Worm (Caenorhabditis elegans): ENCODE results near the gene dlc-4.

The dlc-4 gene

ce11 chrIV:16400412-16401381 lies 42.4 kb upstream of the dlc-4 start:
- 0 out of 2 replicates have a peak, but pooled peaks have one; percentile 12 for TF ChIP-seq tbx-37 (GFP tag; conservative IDR thresholded peaks at IDR 0.05)
- no peak for TF ChIP-seq hmg-4 (GFP tag; optimal IDR thresholded peaks at IDR 0.05)
- no peak for TF ChIP-seq F13C5.2 (tag; optimal IDR thresholded peaks at IDR 0.05)
- 0 out of 2 replicates have a peak, but pooled peaks have one; percentile 16 for TF ChIP-seq tbx-11 (GFP tag; IDR thresholded peaks at IDR 0.05)
- peak; percentile 29 for TF ChIP-seq ceh-13 (GFP tag; optimal IDR thresholded peaks at IDR 0.05)
- peak; percentile 80 for TF ChIP-seq pes-1 (GFP tag; IDR thresholded peaks at IDR 0.05)
- peak; percentile 29 for TF ChIP-seq ets-7 (tag; optimal IDR thresholded peaks at IDR 0.05)
- TF ChIP-seq tra-4 (tag; optimal IDR thresholded peaks at IDR 0.05), result no peak
- TF ChIP-seq B0310.2 (tag; optimal IDR thresholded peaks at IDR 0.05), result no peak
- TF ChIP-seq ceh-36 (tag; optimal IDR thresholded peaks at IDR 0.05), result no peak
- peak; percentile 6 for TF ChIP-seq aly-1 (tag; optimal IDR thresholded peaks at IDR 0.05)
- TF ChIP-seq ama-1 (optimal IDR thresholded peaks at IDR 0.05), result no peak
- no peak for TF ChIP-seq hmbx-1 (tag; optimal IDR thresholded peaks at IDR 0.05)
- TF ChIP-seq sea-1 (GFP tag; conservative IDR thresholded peaks at IDR 0.05), result no peak
- TF ChIP-seq scrt-1 (GFP tag; IDR thresholded peaks at IDR 0.05), result peak; percentile 65; the same call in 1 of the 2 replicates
- peak; percentile 7 for TF ChIP-seq hnd-1 (tag; optimal IDR thresholded peaks at IDR 0.05)
- TF ChIP-seq flt-1 (GFP tag; IDR thresholded peaks at IDR 0.05), result peak; percentile 50

ce11 chrIV:16401428-16401827 lies 41.6 kb upstream of the dlc-4 start:
- TF ChIP-seq B0310.2 (tag; optimal IDR thresholded peaks at IDR 0.05) (no peak), scrt-1 (GFP tag; IDR thresholded peaks at IDR 0.05) (no peak), pes-1 (GFP tag; IDR thresholded peaks at IDR 0.05) (no peak), hnd-1 (tag; optimal IDR thresholded peaks at IDR 0.05) (no peak), ceh-13 (GFP tag; optimal IDR thresholded peaks at IDR 0.05) (no peak), hmbx-1 (tag; optimal IDR thresholded peaks at IDR 0.05) (no peak), F13C5.2 (tag; optimal IDR thresholded peaks at IDR 0.05) (no peak), aly-1 (tag; optimal IDR thresholded peaks at IDR 0.05) (no peak), ets-7 (tag; optimal IDR thresholded peaks at IDR 0.05) (no peak), tbx-11 (GFP tag; IDR thresholded peaks at IDR 0.05) (no peak), ama-1 (optimal IDR thresholded peaks at IDR 0.05) (no peak)

- TF ChIP-seq ets-7 (tag; optimal IDR thresholded peaks at IDR 0.05) (peak; percentile 51), tbx-37 (GFP tag; conservative IDR thresholded peaks at IDR 0.05) (no peak), F13C5.2 (tag; optimal IDR thresholded peaks at IDR 0.05) (no peak)
Observed at ce11 chrIV:16403283-16403682, 39.8 kb upstream of the dlc-4 start.

ce11 chrIV:16407800-16408199 lies 35.3 kb upstream of the dlc-4 start:
- TF ChIP-seq ets-7 (tag; optimal IDR thresholded peaks at IDR 0.05) (peak; percentile 63), scrt-1 (GFP tag; IDR thresholded peaks at IDR 0.05) (no peak)

- TF ChIP-seq ceh-36 (tag; optimal IDR thresholded peaks at IDR 0.05) (no peak), flt-1 (GFP tag; IDR thresholded peaks at IDR 0.05) (0 out of 2 replicates have a peak, but pooled peaks have one; percentile 17), scrt-1 (GFP tag; IDR thresholded peaks at IDR 0.05) (no peak), sea-1 (GFP tag; conservative IDR thresholded peaks at IDR 0.05) (no peak)
Observed at ce11 chrIV:16410078-16410636, 32.9 kb upstream of the dlc-4 start.

- TF ChIP-seq pes-1 (GFP tag; IDR thresholded peaks at IDR 0.05), result no peak
- TF ChIP-seq hmbx-1 (tag; optimal IDR thresholded peaks at IDR 0.05), result no peak
- TF ChIP-seq tra-4 (tag; optimal IDR thresholded peaks at IDR 0.05), result no peak
- no peak for TF ChIP-seq hnd-1 (tag; optimal IDR thresholded peaks at IDR 0.05)
- no peak for TF ChIP-seq flt-1 (GFP tag; IDR thresholded peaks at IDR 0.05)
- TF ChIP-seq F13C5.2 (tag; optimal IDR thresholded peaks at IDR 0.05), result no peak
- no peak for TF ChIP-seq tbx-11 (GFP tag; IDR thresholded peaks at IDR 0.05)
- no peak for TF ChIP-seq tbx-37 (GFP tag; conservative IDR thresholded peaks at IDR 0.05)
- no peak for TF ChIP-seq ceh-13 (GFP tag; optimal IDR thresholded peaks at IDR 0.05)
- no peak for TF ChIP-seq ceh-36 (tag; optimal IDR thresholded peaks at IDR 0.05)
- TF ChIP-seq ama-1 (optimal IDR thresholded peaks at IDR 0.05), result no peak
- no peak for TF ChIP-seq hmg-4 (GFP tag; optimal IDR thresholded peaks at IDR 0.05)
Observed at ce11 chrIV:16411713-16412112, 31.4 kb upstream of the dlc-4 start, which contains the start of gene Y65A5A.2. TSS of gene Y65A5A.2 (plus strand) at chrIV:16412020.

- no peak for TF ChIP-seq ets-7 (tag; optimal IDR thresholded peaks at IDR 0.05)
- no peak for TF ChIP-seq B0310.2 (tag; optimal IDR thresholded peaks at IDR 0.05)
- TF ChIP-seq F13C5.2 (tag; optimal IDR thresholded peaks at IDR 0.05), result peak; percentile 5
- no peak for TF ChIP-seq hnd-1 (tag; optimal IDR thresholded peaks at IDR 0.05)
- TF ChIP-seq tra-4 (tag; optimal IDR thresholded peaks at IDR 0.05), result no peak
- peak; percentile 74 for TF ChIP-seq pes-1 (GFP tag; IDR thresholded peaks at IDR 0.05)
- 0 out of 2 replicates have a peak, but pooled peaks have one; percentile 9 for TF ChIP-seq sea-1 (GFP tag; conservative IDR thresholded peaks at IDR 0.05)
- TF ChIP-seq ama-1 (optimal IDR thresholded peaks at IDR 0.05), result no peak
- TF ChIP-seq hmbx-1 (tag; optimal IDR thresholded peaks at IDR 0.05), result no peak
- no peak for TF ChIP-seq ceh-13 (GFP tag; optimal IDR thresholded peaks at IDR 0.05)
- TF ChIP-seq tbx-37 (GFP tag; conservative IDR thresholded peaks at IDR 0.05), result peak; percentile 80
- no peak for TF ChIP-seq hmg-4 (GFP tag; optimal IDR thresholded peaks at IDR 0.05)
- TF ChIP-seq flt-1 (GFP tag; IDR thresholded peaks at IDR 0.05), result no peak
- no peak for TF ChIP-seq tbx-11 (GFP tag; IDR thresholded peaks at IDR 0.05)
- TF ChIP-seq aly-1 (tag; optimal IDR thresholded peaks at IDR 0.05), result no peak
Observed at ce11 chrIV:16415100-16415973, 27.7 kb upstream of the dlc-4 start.

Measured in whole organism, early embryonic.